Worm (Caenorhabditis elegans) whole organism, young adult: Measurements from ENCODE around the gene ncx-10.

ENCODE experiments used
- B0035.1 ChIP-seq: sonication (generic microtip); optimal IDR thresholded peaks from 2 replicates; lab custom pipeline; 2016; ENCODE audit warnings: missing genetic modification characterization, mild to moderate bottlenecking, missing compliant biosample characterization, missing genotype, missing genetic modification reagents
- F22D6.2 ChIP-seq: sonication (generic microtip); optimal IDR thresholded peaks from 2 replicates; lab custom pipeline; 2016; ENCODE audit warnings: mild to moderate bottlenecking, missing genetic modification characterization, missing compliant biosample characterization
- F37B4.10 ChIP-seq: fragments of 200-800 bp; sonication (Bioruptor generic); IDR thresholded peaks from 2 replicates; pipeline ENCODE4 v1.3.6; 2022; ENCODE audit warnings: missing genetic modification characterization, missing compliant biosample characterization
- Y95B8A.8 ChIP-seq: fragments of 200-800 bp; sonication (Bioruptor generic); IDR thresholded peaks from 2 replicates; pipeline ENCODE4 v1.3.6; 2022; ENCODE audit warnings: missing genetic modification reagents, missing genetic modification characterization, missing compliant biosample characterization
- aptf-2 ChIP-seq: fragments of 200-800 bp; sonication (Bioruptor generic); conservative IDR thresholded peaks from 2 replicates; pipeline ENCODE4 v1.3.6; 2022; ENCODE audit warnings: missing genetic modification reagents, missing genetic modification characterization, missing compliant biosample characterization
- atf-7 ChIP-seq: sonication (generic microtip); optimal IDR thresholded peaks from 2 replicates; lab custom pipeline; 2017; ENCODE audit warnings: mild to moderate bottlenecking, missing genetic modification characterization, missing compliant biosample characterization
- athp-1 ChIP-seq: sonication (generic microtip); optimal IDR thresholded peaks from 2 replicates; lab custom pipeline; 2017; ENCODE audit warnings: mild to moderate bottlenecking, missing genetic modification characterization, missing compliant biosample characterization
- bed-2 ChIP-seq: fragments of 200-800 bp; sonication (Bioruptor generic); IDR thresholded peaks from 2 replicates; pipeline ENCODE4 v1.3.6; 2022; ENCODE audit warnings: missing genetic modification reagents, missing genetic modification characterization, missing compliant biosample characterization
- cebp-1 ChIP-seq, 2 experiments: fragments of 200-800 bp in 1 of 2; sonication (Bioruptor generic) in 1 of 2; sonication (generic microtip) in 1 of 2; IDR thresholded peaks in 1 of 2; optimal IDR thresholded peaks in 1 of 2; 2 replicates each; pipeline versions ENCODE4 v1.3.6 to Lab custom; 2017 to 2022; ENCODE audit warnings: missing compliant biosample characterization in 2 of 2, missing genetic modification characterization in 2 of 2, mild to moderate bottlenecking in 1 of 2, missing genetic modification reagents in 1 of 2, moderate library complexity in 1 of 2
- ceh-100 ChIP-seq: fragments of 200-800 bp; sonication (Bioruptor generic); IDR thresholded peaks from 2 replicates; pipeline ENCODE4 v1.3.6; 2022; ENCODE audit warnings: missing genetic modification reagents, missing genetic modification characterization, missing compliant biosample characterization
- ceh-27 ChIP-seq: fragments of 200-800 bp; sonication (Bioruptor generic); optimal IDR thresholded peaks from 2 replicates; lab custom pipeline; 2018; ENCODE audit warnings: mild to moderate bottlenecking, missing genetic modification characterization, moderate library complexity, missing compliant biosample characterization
- ceh-40 ChIP-seq: fragments of 200-800 bp; sonication (Bioruptor generic); IDR thresholded peaks from 2 replicates; pipeline ENCODE4 v1.3.6; 2022; ENCODE audit warnings: missing genetic modification characterization, missing compliant biosample characterization
- egl-44 ChIP-seq: fragments of 200-800 bp; sonication (Bioruptor generic); IDR thresholded peaks from 2 replicates; pipeline ENCODE4 v1.3.6; 2022; ENCODE audit warnings: missing genetic modification reagents, missing genetic modification characterization, missing compliant biosample characterization
- ekl-4 ChIP-seq: fragments of 200-800 bp; sonication (Bioruptor generic); IDR thresholded peaks from 2 replicates; pipeline ENCODE4 v1.3.6; 2022; ENCODE audit warnings: missing genetic modification reagents, missing genetic modification characterization, missing compliant biosample characterization
- hmg-1.2 ChIP-seq: fragments of 200-800 bp; sonication (Bioruptor generic); IDR thresholded peaks from 2 replicates; pipeline ENCODE4 v1.3.6; 2022; ENCODE audit warnings: missing genetic modification reagents, missing genetic modification characterization, missing compliant biosample characterization
- hrde-1 ChIP-seq: sonication (generic microtip); optimal IDR thresholded peaks from 2 replicates; lab custom pipeline; 2016; ENCODE audit warnings: missing genetic modification characterization, mild to moderate bottlenecking, missing compliant biosample characterization, moderate library complexity, missing genotype, missing genetic modification reagents, borderline replicate concordance
- hsf-1 ChIP-seq: fragments of 200-800 bp; sonication (Bioruptor generic); IDR thresholded peaks from 2 replicates; pipeline ENCODE4 v1.3.6; 2022; ENCODE audit warnings: missing genetic modification reagents, missing genetic modification characterization, missing compliant biosample characterization
- let-526 ChIP-seq: fragments of 200-800 bp; sonication (Bioruptor generic); IDR thresholded peaks from 2 replicates; pipeline ENCODE4 v1.3.6; 2022; ENCODE audit warnings: missing genetic modification reagents, missing genetic modification characterization, missing compliant biosample characterization
- lin-40 ChIP-seq: sonication (generic microtip); optimal IDR thresholded peaks from 2 replicates; lab custom pipeline; 2016; ENCODE audit warnings: missing genetic modification characterization, mild to moderate bottlenecking, missing compliant biosample characterization, missing genotype, missing genetic modification reagents
- lir-1 ChIP-seq: fragments of 200-800 bp; sonication (Bioruptor generic); conservative IDR thresholded peaks from 2 replicates; pipeline ENCODE4 v1.3.6; 2022; ENCODE audit warnings: missing genetic modification reagents, missing genetic modification characterization, missing compliant biosample characterization
- lsl-1 ChIP-seq: fragments of 200-800 bp; sonication (Bioruptor generic); optimal IDR thresholded peaks from 2 replicates; lab custom pipeline; 2018; ENCODE audit warnings: mild to moderate bottlenecking, missing genetic modification characterization, moderate library complexity, missing compliant biosample characterization
- madf-10 ChIP-seq: sonication (generic microtip); optimal IDR thresholded peaks from 2 replicates; lab custom pipeline; 2016; ENCODE audit warnings: mild to moderate bottlenecking, missing genetic modification characterization, missing compliant biosample characterization
- madf-6 ChIP-seq: fragments of 200-800 bp; sonication (Bioruptor generic); IDR thresholded peaks from 2 replicates; pipeline ENCODE4 v1.3.6; 2022; ENCODE audit warnings: missing genetic modification reagents, missing genetic modification characterization, missing compliant biosample characterization
- madf-8 ChIP-seq: fragments of 200-800 bp; sonication (Bioruptor generic); conservative IDR thresholded peaks from 2 replicates; pipeline ENCODE4 v1.3.6; 2022; ENCODE audit warnings: missing genetic modification reagents, missing genetic modification characterization, missing compliant biosample characterization
- mcd-1 ChIP-seq: fragments of 200-800 bp; sonication (Bioruptor generic); IDR thresholded peaks from 2 replicates; pipeline ENCODE4 v1.3.6; 2022; ENCODE audit warnings: missing genetic modification reagents, missing genetic modification characterization, missing compliant biosample characterization
- mel-28 ChIP-seq: sonication (generic microtip); optimal IDR thresholded peaks from 2 replicates; lab custom pipeline; 2016; ENCODE audit warnings: borderline replicate concordance, mild to moderate bottlenecking, missing genetic modification characterization, missing compliant biosample characterization
- nhr-120 ChIP-seq: fragments of 200-800 bp; sonication (Bioruptor generic); IDR thresholded peaks from 2 replicates; pipeline ENCODE4 v1.3.6; 2022; ENCODE audit warnings: missing genetic modification characterization, missing compliant biosample characterization
- nhr-27 ChIP-seq: fragments of 200-800 bp; sonication (Bioruptor generic); optimal IDR thresholded peaks from 2 replicates; lab custom pipeline; 2018; ENCODE audit warnings: mild to moderate bottlenecking, missing genetic modification characterization, moderate library complexity, missing compliant biosample characterization
- repo-1 ChIP-seq: sonication (generic microtip); optimal IDR thresholded peaks from 2 replicates; lab custom pipeline; 2017; ENCODE audit warnings: mild to moderate bottlenecking, missing genetic modification characterization, missing compliant biosample characterization
- sea-2 ChIP-seq: fragments of 200-800 bp; sonication (Bioruptor generic); IDR thresholded peaks from 2 replicates; pipeline ENCODE4 v1.3.6; 2022; ENCODE audit warnings: missing genetic modification characterization, missing compliant biosample characterization
- snpc-1.1 ChIP-seq: sonication (generic microtip); optimal IDR thresholded peaks from 2 replicates; lab custom pipeline; 2017; ENCODE audit warnings: missing genetic modification characterization, mild to moderate bottlenecking, missing compliant biosample characterization, antibody characterized with exemption, moderate library complexity, missing genotype, missing genetic modification reagents; ENCODE audit not compliant: insufficient read depth
- snpc-3.4 ChIP-seq: sonication (generic microtip); optimal IDR thresholded peaks from 2 replicates; lab custom pipeline; 2017; ENCODE audit warnings: missing genetic modification characterization, mild to moderate bottlenecking, missing compliant biosample characterization, antibody characterized with exemption, moderate library complexity, missing genotype, missing genetic modification reagents
- snpc-4 ChIP-seq, 5 experiments: fragments of 150-350 bp in 1 of 5; sonication (generic microtip) in 4 of 5; optimal IDR thresholded peaks; 2 replicates each; lab custom pipeline; 2014 to 2018; ENCODE audit warnings: missing genetic modification characterization in 5 of 5, missing biosample characterization in 3 of 5, antibody characterized with exemption in 2 of 5, mild to moderate bottlenecking in 2 of 5, missing compliant biosample characterization in 2 of 5, missing genotype in 2 of 5, moderate library complexity in 2 of 5, missing genetic modification reagents in 1 of 5
- xnd-1 ChIP-seq: sonication (generic microtip); optimal IDR thresholded peaks from 2 replicates; lab custom pipeline; 2016; ENCODE audit warnings: missing genotype, missing genetic modification reagents, missing genetic modification characterization, missing compliant biosample characterization
- zim-3 ChIP-seq: sonication (generic microtip); optimal IDR thresholded peaks from 2 replicates; lab custom pipeline; 2017; ENCODE audit warnings: mild to moderate bottlenecking, missing genetic modification characterization, moderate library complexity, missing compliant biosample characterization
- ztf-6 ChIP-seq: fragments of 200-800 bp; sonication (Bioruptor generic); IDR thresholded peaks from 2 replicates; pipeline ENCODE4 v1.3.6; 2022; ENCODE audit warnings: missing genetic modification reagents, missing genetic modification characterization, missing compliant biosample characterization

Gene ncx-10

ce11 chrV:7932998-7933397 is at the start of gene ncx-10:
Gene ncx-10, minus strand, starts transcription at chrV:7933098.
- TF ChIP-seq aptf-2, result no peak
- no peak for TF ChIP-seq cebp-1 (GFP tag; IDR thresholded peaks at IDR 0.05; lab: Robert Waterston, UW)
- TF ChIP-seq cebp-1 (tag; optimal IDR thresholded peaks at IDR 0.05; lab: Kevin White, UChicago), result no peak
- TF ChIP-seq snpc-1.1 (tag; lab: Kevin White, UChicago), result no peak
- no peak for TF ChIP-seq nhr-120 (GFP tag; lab: Robert Waterston, UW)
- no peak for TF ChIP-seq F37B4.10 (GFP tag; lab: Robert Waterston, UW)
- TF ChIP-seq ceh-100 (GFP tag; lab: Robert Waterston, UW), result no peak
- TF ChIP-seq F22D6.2, result no peak
- no peak for TF ChIP-seq ztf-6 (GFP tag; lab: Robert Waterston, UW)
- TF ChIP-seq hmg-1.2 (GFP tag; lab: Robert Waterston, UW), result no peak
- TF ChIP-seq repo-1, result no peak
- TF ChIP-seq lin-40 (tag; lab: Kevin White, UChicago), result no peak
- no peak for TF ChIP-seq zim-3 (tag; lab: Kevin White, UChicago)
- no peak for TF ChIP-seq nhr-27 (tag; lab: Kevin White, UChicago)
- TF ChIP-seq snpc-3.4 (tag; lab: Kevin White, UChicago), result no peak
- TF ChIP-seq B0035.1 (tag; lab: Kevin White, UChicago), result no peak
- no peak for TF ChIP-seq bed-2 (GFP tag; lab: Robert Waterston, UW)

- TF ChIP-seq hrde-1 (tag; lab: Kevin White, UChicago) (no peak), lir-1 (GFP tag; lab: Robert Waterston, UW) (no peak), ceh-100 (GFP tag; lab: Robert Waterston, UW) (no peak), ceh-27 (GFP tag; lab: Kevin White, UChicago) (no peak), hsf-1 (GFP tag; lab: Robert Waterston, UW) (no peak), athp-1 (no peak), lsl-1 (GFP tag; lab: Kevin White, UChicago) (peak; percentile 74), madf-6 (GFP tag; lab: Robert Waterston, UW) (peak; percentile 82), atf-7 (tag; lab: Kevin White, UChicago) (no peak), cebp-1 (GFP tag; IDR thresholded peaks at IDR 0.05; lab: Robert Waterston, UW) (no peak), cebp-1 (tag; optimal IDR thresholded peaks at IDR 0.05; lab: Kevin White, UChicago) (no peak), snpc-4 (GFP tag; optimal IDR thresholded peaks at IDR 0.05; lab: Kevin White, UChicago) (no peak), snpc-4 (tag; optimal IDR thresholded peaks at IDR 0.05; lab: Kevin White, UChicago) (no peak), mel-28 (tag; lab: Kevin White, UChicago) (no peak), madf-10 (tag; lab: Kevin White, UChicago) (no peak), egl-44 (GFP tag; lab: Robert Waterston, UW) (no peak), let-526 (no peak), madf-8 (GFP tag; lab: Robert Waterston, UW) (peak; percentile 87), xnd-1 (tag; lab: Kevin White, UChicago) (peak; percentile 77), Y95B8A.8 (no peak), sea-2 (GFP tag; lab: Robert Waterston, UW) (no peak), ekl-4 (GFP tag; lab: Robert Waterston, UW) (no peak), mcd-1 (GFP tag; lab: Robert Waterston, UW) (no peak), ceh-40 (GFP tag; lab: Robert Waterston, UW) (no peak)
- TF ChIP-seq, all 124 proteins: peak for 4
Observed at ce11 chrV:7980993-7981595, 48.2 kb upstream of the ncx-10 start, which contains the start of gene F26D11.1. Gene F26D11.1, plus strand, starts transcription at chrV:7981545.
